Worm (Caenorhabditis elegans): ENCODE data around the gene idpp-12.
A peak's percentile ranks its signal among the peaks of the same experiment; 100 is the strongest.

Gene idpp-12

ce11 chrIV:3337275-3337674 lies 33.5 kb downstream of the idpp-12 start (continued):
- TF ChIP-seq T26A5.8 (tag; optimal IDR thresholded peaks at IDR 0.05) (no peak), akir-1 (GFP tag; optimal IDR thresholded peaks at IDR 0.05) (peak; percentile 34), ztf-28 (GFP tag; IDR thresholded peaks at IDR 0.05) (no peak)

ce11 chrIV:3338176-3338575 lies 34.4 kb downstream of the idpp-12 start:
- TF ChIP-seq ztf-18 (tag; optimal IDR thresholded peaks at IDR 0.05) (peak; percentile 35), hsf-1 (GFP tag; IDR thresholded peaks at IDR 0.05) (peak; percentile 61), B0336.3 (GFP tag; IDR thresholded peaks at IDR 0.05) (peak; percentile 77; the same call in 1 of the 2 replicates), ama-1 (optimal IDR thresholded peaks at IDR 0.05) (peak; percentile 47), ama-1 (GFP tag; optimal IDR thresholded peaks at IDR 0.05) (no peak), Y95B8A.8 (GFP tag; IDR thresholded peaks at IDR 0.05) (0 out of 2 replicates have a peak, but pooled peaks have one; percentile 29), madf-6 (GFP tag; IDR thresholded peaks at IDR 0.05) (peak; percentile 65), hmg-1.2 (GFP tag; IDR thresholded peaks at IDR 0.05) (peak; percentile 27; the same call in 1 of the 2 replicates), lsy-27 (tag; optimal IDR thresholded peaks at IDR 0.05; ENCODE audit: borderline replicate concordance, insufficient read depth) (no peak), chd-7 (tag; optimal IDR thresholded peaks at IDR 0.05) (no peak), bed-1 (GFP tag; IDR thresholded peaks at IDR 0.05) (0 out of 2 replicates have a peak, but pooled peaks have one; percentile 65), lsl-1 (GFP tag; optimal IDR thresholded peaks at IDR 0.05) (peak; percentile 23), Y53G8AR.9 (GFP tag; conservative IDR thresholded peaks at IDR 0.05) (0 out of 2 replicates have a peak, but pooled peaks have one; percentile 48), ceh-100 (GFP tag; IDR thresholded peaks at IDR 0.05) (peak; percentile 15; the same call in 1 of the 2 replicates), lin-40 (tag; optimal IDR thresholded peaks at IDR 0.05) (no peak), fkh-3 (tag; optimal IDR thresholded peaks at IDR 0.05) (no peak), pbrm-1 (GFP tag; IDR thresholded peaks at IDR 0.05) (peak; percentile 36; the same call in 1 of the 2 replicates), lin-26 (GFP tag; IDR thresholded peaks at IDR 0.05) (peak; percentile 58; the same call in 1 of the 2 replicates), lin-54 (GFP tag; optimal IDR thresholded peaks at IDR 0.05) (peak; percentile 25), tbp1 (GFP tag; optimal IDR thresholded peaks at IDR 0.05) (peak; percentile 14), ceh-58 (GFP tag; IDR thresholded peaks at IDR 0.05) (0 out of 2 replicates have a peak, but pooled peaks have one; percentile 69), hlh-12 (tag; optimal IDR thresholded peaks at IDR 0.05) (no peak), aptf-3 (GFP tag; IDR thresholded peaks at IDR 0.05) (0 out of 2 replicates have a peak, but pooled peaks have one; percentile 67), F33H1.4 (GFP tag; IDR thresholded peaks at IDR 0.05) (peak; percentile 41; the same call in 1 of the 2 replicates), egl-44 (GFP tag; IDR thresholded peaks at IDR 0.05) (peak; percentile 69; the same call in 1 of the 2 replicates), ekl-4 (GFP tag; IDR thresholded peaks at IDR 0.05) (peak; percentile 72), attf-5 (GFP tag; optimal IDR thresholded peaks at IDR 0.05) (no peak), D2030.7 (GFP tag; IDR thresholded peaks at IDR 0.05) (peak; percentile 34; the same call in 1 of the 2 replicates), B0019.2 (GFP tag; conservative IDR thresholded peaks at IDR 0.05) (0 out of 2 replicates have a peak, but pooled peaks have one; percentile 12), rcor-1 (GFP tag; IDR thresholded peaks at IDR 0.05) (peak; percentile 65; the same call in 1 of the 2 replicates), F39B2.1 (GFP tag; IDR thresholded peaks at IDR 0.05) (peak; percentile 68; the same call in 1 of the 2 replicates), nhr-179 (tag; optimal IDR thresholded peaks at IDR 0.05) (no peak), F23B12.7 (tag; optimal IDR thresholded peaks at IDR 0.05; ENCODE audit: insufficient read depth) (no peak), madf-3 (GFP tag; IDR thresholded peaks at IDR 0.05) (peak; percentile 81)

ce11 chrIV:3338676-3339075 lies 34.9 kb downstream of the idpp-12 start, which contains the start of gene hrpa-1:
Gene hrpa-1 (minus strand): TSS chrIV:3338867.
- TF ChIP-seq fkh-3 (tag; optimal IDR thresholded peaks at IDR 0.05) (no peak), sea-2 (GFP tag; IDR thresholded peaks at IDR 0.05) (no peak), zim-3 (tag; optimal IDR thresholded peaks at IDR 0.05) (no peak), tbx-9 (tag; optimal IDR thresholded peaks at IDR 0.05; ENCODE audit: borderline replicate concordance) (no peak), repo-1 (tag; optimal IDR thresholded peaks at IDR 0.05) (no peak), aptf-2 (GFP tag; conservative IDR thresholded peaks at IDR 0.05) (no peak), K11D2.4 (GFP tag; IDR thresholded peaks at IDR 0.05) (peak; percentile 55; the same call in 1 of the 2 replicates), Y79H2A.3 (GFP tag; conservative IDR thresholded peaks at IDR 0.05) (no peak), cebp-1 (GFP tag; IDR thresholded peaks at IDR 0.05) (no peak), cebp-1 (tag; optimal IDR thresholded peaks at IDR 0.05) (no peak), B0035.1 (tag; optimal IDR thresholded peaks at IDR 0.05) (no peak), pha-4 (tag; optimal IDR thresholded peaks at IDR 0.05) (no peak)
